Worm (Caenorhabditis elegans) whole organism, L1 larva: ENCODE measurements around the gene srg-50.

ENCODE experiments used
- C04F5.9 ChIP-seq: sonication (generic microtip); optimal IDR thresholded peaks from 2 replicates; lab custom pipeline; 2016; ENCODE audit warnings: missing genetic modification characterization, missing compliant biosample characterization
- ama-1 ChIP-seq: fragments of 150-350 bp; optimal IDR thresholded peaks from 2 replicates; lab custom pipeline; 2014
- blmp-1 ChIP-seq: fragments of 150-350 bp; optimal IDR thresholded peaks from 2 replicates; lab custom pipeline; 2014; ENCODE audit warnings: missing biosample characterization, missing genetic modification characterization
- ceh-8 ChIP-seq: fragments of 200-800 bp; sonication (Bioruptor generic); optimal IDR thresholded peaks from 2 replicates; lab custom pipeline; 2018; ENCODE audit warnings: mild to moderate bottlenecking, missing genetic modification characterization, moderate library complexity, missing compliant biosample characterization
- ceh-90 ChIP-seq: sonication (generic microtip); optimal IDR thresholded peaks from 2 replicates; lab custom pipeline; 2016; ENCODE audit warnings: missing genetic modification characterization, missing compliant biosample characterization
- ces-1 ChIP-seq: fragments of 150-350 bp; optimal IDR thresholded peaks from 2 replicates; lab custom pipeline; 2014; ENCODE audit warnings: missing biosample characterization, missing genetic modification reagents, missing genetic modification characterization
- dsc-1 ChIP-seq: sonication (generic microtip); optimal IDR thresholded peaks from 2 replicates; lab custom pipeline; 2016; ENCODE audit warnings: mild to moderate bottlenecking, missing genetic modification characterization, missing compliant biosample characterization
- efl-1 ChIP-seq, 4 experiments: fragments of 150-350 bp; optimal IDR thresholded peaks in 3 of 4; peaks in 1 of 4; 1 replicate in 1 of 4; 2 replicates in 3 of 4; lab custom pipeline; 2014; ENCODE audit warnings: missing biosample characterization in 2 of 4, missing genetic modification characterization in 2 of 4, missing genetic modification reagents in 2 of 4
- efl-3 ChIP-seq: fragments of 200-800 bp; sonication (Bioruptor generic); optimal IDR thresholded peaks from 2 replicates; lab custom pipeline; 2018; ENCODE audit warnings: mild to moderate bottlenecking, missing genetic modification characterization, missing compliant biosample characterization
- elt-2 ChIP-seq: sonication (generic microtip); optimal IDR thresholded peaks from 2 replicates; lab custom pipeline; 2016; ENCODE audit warnings: missing genetic modification characterization, mild to moderate bottlenecking, inconsistent platforms, missing compliant biosample characterization, missing genetic modification reagents
- fkh-10 ChIP-seq: sonication (generic microtip); optimal IDR thresholded peaks from 2 replicates; lab custom pipeline; 2017; ENCODE audit warnings: missing biosample characterization, missing genetic modification reagents, missing genetic modification characterization
- fkh-8 ChIP-seq: sonication (generic microtip); optimal IDR thresholded peaks from 2 replicates; lab custom pipeline; 2016; ENCODE audit warnings: mild to moderate bottlenecking, missing genetic modification characterization, missing compliant biosample characterization
- fos-1 ChIP-seq: fragments of 150-350 bp; optimal IDR thresholded peaks from 2 replicates; lab custom pipeline; 2014; ENCODE audit warnings: missing biosample characterization, missing genetic modification characterization
- hpl-2 ChIP-seq: fragments of 150-350 bp; optimal IDR thresholded peaks from 2 replicates; lab custom pipeline; 2014; ENCODE audit warnings: missing biosample characterization, missing genetic modification reagents, missing genetic modification characterization
- lin-13 ChIP-seq: fragments of 150-350 bp; optimal IDR thresholded peaks from 2 replicates; lab custom pipeline; 2014; ENCODE audit warnings: missing biosample characterization, missing genetic modification reagents, missing genetic modification characterization
- lin-14 ChIP-seq: fragments of 200-800 bp; sonication (Bioruptor generic); optimal IDR thresholded peaks from 2 replicates; lab custom pipeline; 2018; ENCODE audit warnings: mild to moderate bottlenecking, missing genetic modification characterization, moderate library complexity, missing compliant biosample characterization
- lin-15B ChIP-seq: fragments of 150-350 bp; sonication (generic microtip); optimal IDR thresholded peaks from 3 replicates; lab custom pipeline; 2014; ENCODE audit warnings: missing biosample characterization, missing genetic modification characterization
- lin-35 ChIP-seq, 2 experiments: fragments of 150-350 bp; optimal IDR thresholded peaks; 2 replicates each; lab custom pipeline; 2014; ENCODE audit warnings: missing biosample characterization in 2 of 2, missing genetic modification characterization in 2 of 2, missing genetic modification reagents in 2 of 2
- lin-39 ChIP-seq: fragments of 150-350 bp; optimal IDR thresholded peaks from 2 replicates; lab custom pipeline; 2014; ENCODE audit warnings: missing biosample characterization, missing genetic modification reagents, missing genetic modification characterization
- lir-3 ChIP-seq: sonication (generic microtip); optimal IDR thresholded peaks from 2 replicates; lab custom pipeline; 2016; ENCODE audit warnings: mild to moderate bottlenecking, missing genetic modification characterization, moderate library complexity, missing compliant biosample characterization; ENCODE audit not compliant: poor library complexity
- mep-1 ChIP-seq: fragments of 150-350 bp; optimal IDR thresholded peaks from 2 replicates; lab custom pipeline; 2014; ENCODE audit warnings: missing biosample characterization, missing genetic modification characterization
- nhr-47 ChIP-seq: sonication (generic microtip); optimal IDR thresholded peaks from 2 replicates; lab custom pipeline; 2016; ENCODE audit warnings: mild to moderate bottlenecking, missing genetic modification characterization, moderate library complexity, missing compliant biosample characterization
- nhr-76 ChIP-seq: sonication (generic microtip); optimal IDR thresholded peaks from 2 replicates; lab custom pipeline; 2017; ENCODE audit warnings: missing biosample characterization, missing genetic modification characterization
- nhr-77 ChIP-seq: fragments of 150-350 bp; optimal IDR thresholded peaks from 2 replicates; lab custom pipeline; 2014; ENCODE audit warnings: missing biosample characterization, missing genetic modification characterization
- nhr-85 ChIP-seq: sonication (generic microtip); peaks from one replicate; lab custom pipeline; 2016; ENCODE audit warnings: missing genetic modification characterization, inconsistent platforms, missing compliant biosample characterization
- nhr-90 ChIP-seq: sonication (generic microtip); optimal IDR thresholded peaks from 2 replicates; lab custom pipeline; 2016; ENCODE audit warnings: mild to moderate bottlenecking, missing genetic modification characterization, missing compliant biosample characterization; ENCODE audit not compliant: poor library complexity
- pag-3 ChIP-seq: sonication (generic microtip); optimal IDR thresholded peaks from 2 replicates; lab custom pipeline; 2017; ENCODE audit warnings: missing genetic modification characterization, mild to moderate bottlenecking, missing compliant biosample characterization, antibody characterized with exemption, borderline replicate concordance; ENCODE audit not compliant: insufficient read depth
- rnt-1 ChIP-seq: sonication (generic microtip); optimal IDR thresholded peaks from 2 replicates; lab custom pipeline; 2016; ENCODE audit warnings: mild to moderate bottlenecking, missing genetic modification characterization, moderate library complexity, missing compliant biosample characterization
- tbx-2 ChIP-seq: sonication (generic microtip); optimal IDR thresholded peaks from 2 replicates; lab custom pipeline; 2016; ENCODE audit warnings: missing genetic modification characterization, missing compliant biosample characterization
- unc-130 ChIP-seq: fragments of 150-350 bp; optimal IDR thresholded peaks from 2 replicates; lab custom pipeline; 2017; ENCODE audit warnings: missing biosample characterization, missing genetic modification characterization, inconsistent platforms
- unc-62 ChIP-seq: fragments of 150-350 bp; optimal IDR thresholded peaks from 2 replicates; lab custom pipeline; 2014; ENCODE audit warnings: missing biosample characterization, missing genetic modification reagents, missing genetic modification characterization
- unc-86 ChIP-seq: sonication (generic microtip); optimal IDR thresholded peaks from 2 replicates; lab custom pipeline; 2016; ENCODE audit warnings: missing genetic modification characterization, missing compliant biosample characterization
- unc-98 ChIP-seq: fragments of 200-800 bp; sonication (Bioruptor generic); IDR thresholded peaks from 2 replicates; pipeline ENCODE4 v1.3.6; 2022; ENCODE audit warnings: missing genetic modification characterization, missing compliant biosample characterization
- zag-1 ChIP-seq: fragments of 150-350 bp; optimal IDR thresholded peaks from 2 replicates; lab custom pipeline; 2014; ENCODE audit warnings: missing biosample characterization, missing genetic modification characterization
- zip-4 ChIP-seq: fragments of 200-800 bp; sonication (Bioruptor generic); optimal IDR thresholded peaks from 2 replicates; lab custom pipeline; 2018; ENCODE audit warnings: mild to moderate bottlenecking, missing genetic modification characterization, moderate library complexity, missing compliant biosample characterization
- ztf-11 ChIP-seq, 2 experiments: sonication (generic microtip); optimal IDR thresholded peaks; 2 replicates each; lab custom pipeline; 2016 to 2017; ENCODE audit warnings: missing genetic modification characterization in 2 of 2, missing biosample characterization in 1 of 2, missing compliant biosample characterization in 1 of 2

srg-50 gene

DNA sequence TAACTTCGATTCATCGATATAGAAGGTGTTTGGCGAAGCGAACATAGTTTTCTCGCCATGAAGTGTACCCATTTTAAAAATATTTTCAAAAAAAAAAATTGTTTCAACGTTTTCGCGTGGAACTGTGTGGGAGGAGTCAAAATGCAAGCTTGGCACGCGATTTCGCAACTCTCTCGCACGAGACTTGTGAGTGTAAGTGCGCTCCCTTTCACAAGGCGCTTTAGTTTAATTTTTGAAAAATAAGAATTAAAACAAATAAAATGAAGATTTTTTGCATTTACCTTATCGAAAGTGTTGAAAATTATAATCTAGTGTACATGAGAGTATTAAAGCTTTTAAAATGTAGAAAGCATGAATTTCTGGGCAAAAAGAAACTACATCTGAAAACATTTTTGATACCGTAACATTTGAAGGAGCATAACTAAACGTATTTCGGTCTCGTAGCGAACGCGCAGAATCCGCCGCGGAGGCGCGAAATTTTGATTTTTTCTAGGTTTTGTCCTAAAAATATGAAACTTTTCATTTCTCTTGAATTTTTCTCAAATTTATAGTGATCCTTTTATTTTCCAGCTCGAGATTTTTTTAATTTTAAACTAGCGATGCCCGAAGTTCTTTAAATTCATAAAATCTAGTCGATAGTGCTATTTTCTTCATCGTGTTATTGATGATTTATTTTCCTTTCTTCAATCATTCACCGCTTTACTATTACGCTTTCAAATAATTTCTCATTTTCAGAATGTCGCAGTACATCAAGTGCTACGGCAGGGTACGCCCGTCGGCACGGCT is 35.3 kb downstream of the srg-50 start, which contains the start of the genes cogc-2 and klp-18 (continued):
- TF ChIP-seq lir-3 (tag; lab: Kevin White, UChicago), result peak; percentile 74
- TF ChIP-seq hpl-2 (GFP tag; lab: Kevin White, UChicago), result peak; percentile 63
- TF ChIP-seq ceh-8, result peak; percentile 45
- peak; percentile 83 for TF ChIP-seq lin-14 (GFP tag; lab: Kevin White, UChicago)
- peak; percentile 44 for TF ChIP-seq fos-1 (tag; lab: Kevin White, UChicago)
- no peak for TF ChIP-seq ama-1 (lab: Kevin White, UChicago)
- peak; percentile 68 for TF ChIP-seq nhr-77 (tag; lab: Kevin White, UChicago)
- peak; percentile 81 for TF ChIP-seq mep-1
- TF ChIP-seq nhr-90 (tag; lab: Kevin White, UChicago), result peak; percentile 85
- no peak for TF ChIP-seq unc-62 (GFP tag; lab: Kevin White, UChicago)
- TF ChIP-seq unc-130 (tag; lab: Kevin White, UChicago), result peak; percentile 96
- peak; percentile 52 for TF ChIP-seq C04F5.9 (tag; lab: Kevin White, UChicago)
- peak; percentile 75 for TF ChIP-seq lin-39 (tag; lab: Kevin White, UChicago)
- peak; percentile 95 to 99 for TF ChIP-seq lin-35 (GFP tag; optimal IDR thresholded peaks at IDR 0.05; lab: Kevin White, UChicago)
- peak in 1 of 2 experiments; percentile 63 for TF ChIP-seq ztf-11 (tag; optimal IDR thresholded peaks at IDR 0.05; lab: Kevin White, UChicago)
- TF ChIP-seq nhr-76, result peak; percentile 69
- peak; percentile 96 to 97 for TF ChIP-seq efl-1 (optimal IDR thresholded peaks at IDR 0.05; lab: Kevin White, UChicago)
- peak; percentile 95 to 99 for TF ChIP-seq efl-1 (GFP tag; optimal IDR thresholded peaks at IDR 0.05 in 1 of 2; lab: Kevin White, UChicago)
- peak; percentile 12 for TF ChIP-seq ceh-90 (tag; lab: Kevin White, UChicago)
- TF ChIP-seq dsc-1 (tag; lab: Kevin White, UChicago), result peak; percentile 85
- TF ChIP-seq zip-4 (GFP tag; lab: Kevin White, UChicago), result peak; percentile 64
- TF ChIP-seq unc-86 (tag; lab: Kevin White, UChicago), result peak; percentile 83
- peak; percentile 50 for TF ChIP-seq elt-2
- TF ChIP-seq fkh-10 (GFP tag; lab: Kevin White, UChicago), result peak; percentile 51
- peak; percentile 93 for TF ChIP-seq rnt-1 (tag; lab: Kevin White, UChicago)
- TF ChIP-seq lin-13 (GFP tag; lab: Kevin White, UChicago), result peak; percentile 70
- peak; percentile 88 for TF ChIP-seq nhr-47 (tag; lab: Kevin White, UChicago)
- TF ChIP-seq pag-3 (tag; lab: Kevin White, UChicago), result no peak
- peak; percentile 85 for TF ChIP-seq nhr-85 (tag; lab: Kevin White, UChicago)
- no peak for TF ChIP-seq ces-1 (GFP tag; lab: Kevin White, UChicago)
- TF ChIP-seq unc-98 (GFP tag; lab: Robert Waterston, UW), result no peak
- TF ChIP-seq efl-3 (GFP tag; lab: Kevin White, UChicago), result no peak
- TF ChIP-seq tbx-2 (tag; lab: Kevin White, UChicago), result peak; percentile 85

ce11 chrIV:7036790-7037189 is 38.2 kb downstream of the srg-50 start, which contains the start of gene ufl-1:
Gene ufl-1, minus strand, starts transcription at chrIV:7036859.
- TF ChIP-seq nhr-90 (tag; lab: Kevin White, UChicago) (no peak), efl-1 (optimal IDR thresholded peaks at IDR 0.05; lab: Kevin White, UChicago) (no peak), efl-1 (GFP tag; optimal IDR thresholded peaks at IDR 0.05 in 1 of 2; lab: Kevin White, UChicago) (peak in 1 of 2 experiments; percentile 50)

- TF ChIP-seq fkh-8 (tag; lab: Kevin White, UChicago) (no peak), zag-1 (tag; lab: Kevin White, UChicago) (no peak), lin-15B (no peak), hpl-2 (GFP tag; lab: Kevin White, UChicago) (no peak), unc-62 (GFP tag; lab: Kevin White, UChicago) (no peak), blmp-1 (tag; lab: Kevin White, UChicago) (peak; percentile 6)
Observed at ce11 chrIV:7035823-7036222, 39.1 kb downstream of the srg-50 start, which contains the start of gene C06G3.3. Gene C06G3.3, plus strand, starts transcription at chrIV:7036123.
